Worm (Caenorhabditis elegans): ENCODE measurements around the gene fbxb-45.
"Not testable (repeated sequence)": the region's sequence is repeated elsewhere in the genome, so short reads cannot be mapped to it uniquely, and the experiment has no call there.

DNA sequence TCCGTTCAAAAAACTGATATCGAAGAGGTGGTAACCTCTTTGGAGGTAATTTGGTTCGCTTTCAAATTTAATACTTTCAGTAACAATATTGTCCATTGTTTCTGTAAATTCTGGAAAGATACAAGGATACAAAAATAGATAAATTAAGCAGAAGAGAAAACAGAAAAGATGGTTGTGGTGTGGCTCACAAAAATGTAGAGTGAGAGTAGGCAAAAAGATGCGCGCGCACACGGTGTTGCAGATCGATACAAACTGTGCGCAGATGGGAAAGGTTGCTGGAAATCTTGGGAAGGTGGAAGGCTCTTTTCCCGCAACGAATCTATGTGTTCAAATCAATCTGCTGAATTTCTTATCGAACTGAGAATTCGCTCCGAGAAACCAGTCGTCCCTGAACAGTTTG, 19.1 kb downstream of the fbxb-45 start, which contains the start of gene btb-11:
- not testable (repeated sequence) for TF ChIP-seq ceh-36 (tag; optimal IDR thresholded peaks at IDR 0.05); aly-1 (tag; optimal IDR thresholded peaks at IDR 0.05); sea-1 (GFP tag; conservative IDR thresholded peaks at IDR 0.05)

Data from whole organism, early embryonic.